Fruit fly (Drosophila melanogaster) whole organism, pupa: ENCODE results near the gene stg.

ENCODE experiments used
- CG10348 ChIP-seq: fragments of 200-800 bp; sonication (Bioruptor generic); IDR thresholded peaks from 2 replicates; pipeline ENCODE4 v1.3.6; 2022; ENCODE audit warnings: missing biosample characterization, missing genetic modification characterization
- CG12605 ChIP-seq: fragments of 200-800 bp; sonication (Bioruptor generic); IDR thresholded peaks from 2 replicates; pipeline ENCODE4 v1.3.6; 2022; ENCODE audit warnings: missing biosample characterization, missing genetic modification characterization
- CG13204 ChIP-seq: fragments of 200-800 bp; sonication (Bioruptor generic); optimal IDR thresholded peaks from 2 replicates; lab custom pipeline; 2018; ENCODE audit warnings: missing biosample characterization, mild to moderate bottlenecking, missing genetic modification characterization, moderate library complexity
- CG14655 ChIP-seq: fragments of 200-800 bp; sonication (Bioruptor generic); optimal IDR thresholded peaks from 3 replicates; lab custom pipeline; 2017; ENCODE audit warnings: mild to moderate bottlenecking, missing biosample characterization, missing genetic modification reagents, missing genetic modification characterization
- CG15710 ChIP-seq: fragments of 200-800 bp; sonication (Bioruptor generic); optimal IDR thresholded peaks from 2 replicates; lab custom pipeline; 2018; ENCODE audit warnings: missing biosample characterization, mild to moderate bottlenecking, missing genetic modification characterization, moderate library complexity
- CG17806 ChIP-seq: fragments of 200-800 bp; sonication (Bioruptor generic); optimal IDR thresholded peaks from 2 replicates; lab custom pipeline; 2018; ENCODE audit warnings: missing biosample characterization, mild to moderate bottlenecking, missing genetic modification characterization, moderate library complexity
- CG32121 ChIP-seq: fragments of 200-800 bp; sonication (Bioruptor generic); IDR thresholded peaks from 2 replicates; pipeline ENCODE4 v1.3.6; 2022; ENCODE audit warnings: missing biosample characterization, missing genetic modification characterization
- CG34367 ChIP-seq: fragments of 200-800 bp; sonication (Bioruptor generic); optimal IDR thresholded peaks from 2 replicates; lab custom pipeline; 2018; ENCODE audit warnings: missing biosample characterization, mild to moderate bottlenecking, missing genetic modification characterization
- CG4496 ChIP-seq: fragments of 200-800 bp; sonication (Bioruptor generic); IDR thresholded peaks from 3 replicates; pipeline ENCODE4 v1.3.6; 2022; ENCODE audit warnings: missing biosample characterization, missing genetic modification characterization
- CG8159 ChIP-seq: fragments of 200-800 bp; sonication (Bioruptor generic); optimal IDR thresholded peaks from 3 replicates; lab custom pipeline; 2018; ENCODE audit warnings: missing biosample characterization, mild to moderate bottlenecking, missing genetic modification characterization, moderate library complexity
- CG8301 ChIP-seq: fragments of 200-800 bp; sonication (Bioruptor generic); optimal IDR thresholded peaks from 2 replicates; lab custom pipeline; 2018; ENCODE audit warnings: missing biosample characterization, mild to moderate bottlenecking, missing genetic modification characterization
- CG9948 ChIP-seq: fragments of 200-800 bp; sonication (Bioruptor generic); optimal IDR thresholded peaks from 2 replicates; lab custom pipeline; 2018; ENCODE audit warnings: missing biosample characterization, mild to moderate bottlenecking, missing genetic modification characterization, moderate library complexity
- D1 ChIP-seq: fragments of 200-800 bp; sonication (Bioruptor generic); optimal IDR thresholded peaks from 2 replicates; lab custom pipeline; 2018; ENCODE audit warnings: missing biosample characterization, mild to moderate bottlenecking, missing genetic modification characterization, moderate library complexity
- EcR ChIP-seq: fragments of 200-800 bp; sonication (Bioruptor generic); optimal IDR thresholded peaks from 3 replicates; lab custom pipeline; 2019; ENCODE audit warnings: missing biosample characterization, missing genetic modification characterization, mild to moderate bottlenecking, moderate library complexity, missing genetic modification reagents
- Ets98B ChIP-seq: fragments of 200-800 bp; sonication (Bioruptor generic); IDR thresholded peaks from 2 replicates; pipeline ENCODE4 v1.3.6; 2022; ENCODE audit warnings: missing biosample characterization, missing genetic modification characterization
- Pif1A ChIP-seq: fragments of 200-800 bp; sonication (Bioruptor generic); optimal IDR thresholded peaks from 3 replicates; lab custom pipeline; 2016; ENCODE audit warnings: missing biosample characterization, missing genetic modification characterization
- Pif1B ChIP-seq: fragments of 200-800 bp; sonication (Bioruptor generic); optimal IDR thresholded peaks from 3 replicates; lab custom pipeline; 2016; ENCODE audit warnings: missing biosample characterization, missing genetic modification characterization
- Snoo ChIP-seq: fragments of 200-800 bp; sonication (Bioruptor generic); optimal IDR thresholded peaks from 3 replicates; lab custom pipeline; 2017; ENCODE audit warnings: missing biosample characterization, mild to moderate bottlenecking, missing genetic modification characterization, inconsistent platforms
- fd96Ca ChIP-seq: fragments of 200-800 bp; sonication (Bioruptor generic); IDR thresholded peaks from 3 replicates; pipeline ENCODE4 v1.3.6; 2022; ENCODE audit warnings: missing biosample characterization, missing genetic modification characterization
- gl ChIP-seq: fragments of 200-800 bp; sonication (Bioruptor generic); optimal IDR thresholded peaks from 2 replicates; lab custom pipeline; 2018; ENCODE audit warnings: missing biosample characterization, mild to moderate bottlenecking, missing genetic modification characterization
- rn ChIP-seq: fragments of 200-800 bp; sonication (Bioruptor generic); IDR thresholded peaks from 2 replicates; pipeline ENCODE4 v1.3.6; 2022; ENCODE audit warnings: missing biosample characterization, missing genetic modification characterization

stg gene

dm6 chr3R:29280633-29281572, 25.3 kb upstream of the stg start:
- peak; percentile 67 for TF ChIP-seq Pif1B
- peak; percentile 65 for TF ChIP-seq CG17806
- TF ChIP-seq Snoo (tag; lab: Kevin White, UChicago): no peak
- peak; percentile 39; the same call in 1 of the 2 replicates for TF ChIP-seq Ets98B (GFP tag; lab: Robert Waterston, UW)
- peak; percentile 28; the same call in 1 of the 3 replicates for TF ChIP-seq fd96Ca (GFP tag; lab: Robert Waterston, UW)
- TF ChIP-seq CG13204 (GFP tag; lab: Kevin White, UChicago): peak; percentile 13
- TF ChIP-seq CG10348 (GFP tag; lab: Robert Waterston, UW): no peak
- peak; percentile 85 for TF ChIP-seq CG14655 (GFP tag; lab: Kevin White, UChicago)
- TF ChIP-seq CG32121 (GFP tag; lab: Robert Waterston, UW): no peak
- TF ChIP-seq CG15710 (tag; lab: Kevin White, UChicago): peak; percentile 62
- peak; percentile 98 for TF ChIP-seq EcR (GFP tag; lab: Kevin White, UChicago)
- TF ChIP-seq CG34367 (tag; lab: Kevin White, UChicago): peak; percentile 69
- TF ChIP-seq Pif1A (GFP tag; lab: Kevin White, UChicago): peak; percentile 69
- 0 out of 2 replicates have a peak, but pooled peaks have one; percentile 10 for TF ChIP-seq rn (GFP tag; lab: Robert Waterston, UW)
- peak; percentile 97 for TF ChIP-seq CG8159
- peak; percentile 75 for TF ChIP-seq CG8301 (tag; lab: Kevin White, UChicago)
- TF ChIP-seq D1 (tag; lab: Kevin White, UChicago): peak; percentile 37
- no peak for TF ChIP-seq gl
- TF ChIP-seq CG9948 (tag; lab: Kevin White, UChicago): peak; percentile 79
- peak; percentile 35; the same call in 1 of the 2 replicates for TF ChIP-seq CG12605
- TF ChIP-seq CG4496 (GFP tag; lab: Robert Waterston, UW): peak; percentile 71; the same call in 2 of the 3 replicates
- TF ChIP-seq, all 21 proteins: peak for 17

dm6 chr3R:29279557-29280203, 24.1 kb upstream of the stg start:
- TF ChIP-seq CG32121 (GFP tag; lab: Robert Waterston, UW): no peak
- no peak for TF ChIP-seq Ets98B (GFP tag; lab: Robert Waterston, UW)
- TF ChIP-seq CG12605: no peak
- TF ChIP-seq CG9948 (tag; lab: Kevin White, UChicago): peak; percentile 97
- no peak for TF ChIP-seq gl
- TF ChIP-seq CG15710 (tag; lab: Kevin White, UChicago): peak; percentile 28
- no peak for TF ChIP-seq fd96Ca (GFP tag; lab: Robert Waterston, UW)
- peak; percentile 60 for TF ChIP-seq EcR (GFP tag; lab: Kevin White, UChicago)
- peak; percentile 96 for TF ChIP-seq CG17806
- no peak for TF ChIP-seq CG10348 (GFP tag; lab: Robert Waterston, UW)
- TF ChIP-seq CG13204 (GFP tag; lab: Kevin White, UChicago): peak; percentile 16
- TF ChIP-seq rn (GFP tag; lab: Robert Waterston, UW): no peak
- TF ChIP-seq CG34367 (tag; lab: Kevin White, UChicago): no peak
- peak; percentile 98 for TF ChIP-seq CG8159
- peak; percentile 92 for TF ChIP-seq D1 (tag; lab: Kevin White, UChicago)
- peak; percentile 34 for TF ChIP-seq CG8301 (tag; lab: Kevin White, UChicago)
- TF ChIP-seq Snoo (tag; lab: Kevin White, UChicago): no peak
- no peak for TF ChIP-seq Pif1A (GFP tag; lab: Kevin White, UChicago)
- no peak for TF ChIP-seq Pif1B
- TF ChIP-seq CG4496 (GFP tag; lab: Robert Waterston, UW): 0 out of 3 replicates have a peak, but pooled peaks have one; percentile 47
- peak; percentile 87 for TF ChIP-seq CG14655 (GFP tag; lab: Kevin White, UChicago)

dm6 chr3R:29277748-29278147, 22.1 kb upstream of the stg start:
- TF ChIP-seq rn (GFP tag; lab: Robert Waterston, UW): peak; percentile 63
- peak; percentile 71 for TF ChIP-seq CG8301 (tag; lab: Kevin White, UChicago)
- TF ChIP-seq CG14655 (GFP tag; lab: Kevin White, UChicago): peak; percentile 77
- TF ChIP-seq Ets98B (GFP tag; lab: Robert Waterston, UW): peak; percentile 49; the same call in 1 of the 2 replicates
- peak; percentile 60 for TF ChIP-seq Pif1B
- TF ChIP-seq CG13204 (GFP tag; lab: Kevin White, UChicago): no peak
- peak; percentile 74 for TF ChIP-seq D1 (tag; lab: Kevin White, UChicago)
- no peak for TF ChIP-seq CG10348 (GFP tag; lab: Robert Waterston, UW)
- peak; percentile 43; the same call in 1 of the 2 replicates for TF ChIP-seq CG32121 (GFP tag; lab: Robert Waterston, UW)
- peak; percentile 84 for TF ChIP-seq CG34367 (tag; lab: Kevin White, UChicago)
- TF ChIP-seq CG8159: peak; percentile 89
- peak; percentile 66 for TF ChIP-seq CG12605
- peak; percentile 43; the same call in 1 of the 3 replicates for TF ChIP-seq CG4496 (GFP tag; lab: Robert Waterston, UW)
- TF ChIP-seq gl: peak; percentile 51
- no peak for TF ChIP-seq EcR (GFP tag; lab: Kevin White, UChicago)
- peak; percentile 89 for TF ChIP-seq CG17806
- peak; percentile 56 for TF ChIP-seq Snoo (tag; lab: Kevin White, UChicago)
- TF ChIP-seq CG15710 (tag; lab: Kevin White, UChicago): peak; percentile 85
- TF ChIP-seq CG9948 (tag; lab: Kevin White, UChicago): peak; percentile 87
- no peak for TF ChIP-seq fd96Ca (GFP tag; lab: Robert Waterston, UW)
- TF ChIP-seq Pif1A (GFP tag; lab: Kevin White, UChicago): peak; percentile 42

DNA sequence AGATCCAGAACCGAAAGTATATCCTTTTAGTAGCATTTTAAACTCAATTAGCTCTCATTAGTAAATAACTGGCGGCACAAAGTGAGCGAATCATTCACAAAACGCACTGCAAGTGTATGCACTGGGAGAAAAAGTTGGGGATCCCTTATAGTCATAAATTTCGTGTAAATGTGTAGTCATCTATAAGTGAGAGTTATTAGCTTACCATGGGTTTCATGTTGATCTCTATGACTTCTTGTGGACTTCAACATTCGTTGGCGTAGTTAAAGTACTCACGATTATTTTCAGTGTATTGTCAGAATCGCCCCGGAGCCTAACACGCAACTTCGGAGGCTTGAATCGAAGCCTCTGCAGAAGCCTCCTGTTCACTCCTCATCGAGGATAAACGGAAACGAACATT, 21.4 kb upstream of the stg start:
- TF ChIP-seq Ets98B (GFP tag; lab: Robert Waterston, UW) (peak; percentile 31; the same call in 1 of the 2 replicates), Pif1A (GFP tag; lab: Kevin White, UChicago) (peak; percentile 84), CG34367 (tag; lab: Kevin White, UChicago) (peak; percentile 94), Pif1B (peak; percentile 82), CG32121 (GFP tag; lab: Robert Waterston, UW) (no peak), CG14655 (GFP tag; lab: Kevin White, UChicago) (peak; percentile 72), CG8301 (tag; lab: Kevin White, UChicago) (peak; percentile 48), CG12605 (peak; percentile 42; the same call in 1 of the 2 replicates), rn (GFP tag; lab: Robert Waterston, UW) (0 out of 2 replicates have a peak, but pooled peaks have one; percentile 21), EcR (GFP tag; lab: Kevin White, UChicago) (no peak), D1 (tag; lab: Kevin White, UChicago) (peak; percentile 10), gl (peak; percentile 87), fd96Ca (GFP tag; lab: Robert Waterston, UW) (peak; percentile 82; the same call in 2 of the 3 replicates), CG13204 (GFP tag; lab: Kevin White, UChicago) (peak; percentile 69), CG10348 (GFP tag; lab: Robert Waterston, UW) (no peak), Snoo (tag; lab: Kevin White, UChicago) (peak; percentile 82), CG4496 (GFP tag; lab: Robert Waterston, UW) (peak; percentile 75), CG8159 (peak; percentile 88), CG17806 (peak; percentile 89), CG9948 (tag; lab: Kevin White, UChicago) (peak; percentile 90), CG15710 (tag; lab: Kevin White, UChicago) (peak; percentile 92)
